Fruit fly (Drosophila melanogaster) whole organism, prepupa: ENCODE measurements around the gene CG12986.

ENCODE experiments used
- Blimp-1 ChIP-seq: fragments of 200-800 bp; sonication (Bioruptor generic); optimal IDR thresholded peaks from 3 replicates; lab custom pipeline; 2017; ENCODE audit warnings: missing biosample characterization, missing genetic modification characterization, mild to moderate bottlenecking, moderate library complexity, missing genetic modification reagents
- CG10631 ChIP-seq: fragments of 200-800 bp; sonication (Bioruptor generic); optimal IDR thresholded peaks from 2 replicates; lab custom pipeline; 2016; ENCODE audit warnings: missing biosample characterization, missing genetic modification characterization
- CG10669 ChIP-seq: fragments of 200-800 bp; sonication (Bioruptor generic); optimal IDR thresholded peaks from 3 replicates; lab custom pipeline; 2018; ENCODE audit warnings: missing biosample characterization, mild to moderate bottlenecking, missing genetic modification characterization, moderate library complexity
- CG11294 ChIP-seq: fragments of 200-800 bp; sonication (Bioruptor generic); IDR thresholded peaks from 2 replicates; pipeline ENCODE4 v1.3.6; 2022; ENCODE audit warnings: missing biosample characterization, missing genetic modification characterization
- CG11762 ChIP-seq: fragments of 200-800 bp; sonication (Bioruptor generic); optimal IDR thresholded peaks from 3 replicates; lab custom pipeline; 2016; ENCODE audit warnings: missing biosample characterization, missing genetic modification characterization; ENCODE audit not compliant: insufficient read depth
- CG11902 ChIP-seq: fragments of 200-800 bp; sonication (Bioruptor generic); optimal IDR thresholded peaks from 3 replicates; lab custom pipeline; 2016; ENCODE audit warnings: missing biosample characterization, missing genetic modification characterization
- CG1621 ChIP-seq: fragments of 200-800 bp; sonication (Bioruptor generic); optimal IDR thresholded peaks from 3 replicates; lab custom pipeline; 2018; ENCODE audit warnings: missing biosample characterization, mild to moderate bottlenecking, missing genetic modification characterization
- CG3032 ChIP-seq: fragments of 200-800 bp; optimal IDR thresholded peaks from 2 replicates; lab custom pipeline; 2019; ENCODE audit warnings: missing biosample characterization, mild to moderate bottlenecking, missing genetic modification characterization, moderate library complexity
- CG31627 ChIP-seq: fragments of 200-800 bp; sonication (Bioruptor generic); optimal IDR thresholded peaks from 3 replicates; lab custom pipeline; 2016; ENCODE audit warnings: missing biosample characterization, missing genetic modification characterization
- CG32006 ChIP-seq: fragments of 200-800 bp; sonication (Bioruptor generic); optimal IDR thresholded peaks from 3 replicates; lab custom pipeline; 2017; ENCODE audit warnings: missing biosample characterization, mild to moderate bottlenecking, missing genetic modification characterization
- CG3919 ChIP-seq: fragments of 200-800 bp; sonication (Bioruptor generic); optimal IDR thresholded peaks from 3 replicates; lab custom pipeline; 2016; ENCODE audit warnings: missing biosample characterization, missing genetic modification characterization
- CG4318 ChIP-seq: fragments of 200-800 bp; sonication (Bioruptor generic); optimal IDR thresholded peaks from 3 replicates; lab custom pipeline; 2017; ENCODE audit warnings: missing biosample characterization, mild to moderate bottlenecking, missing genetic modification characterization
- CG6163 ChIP-seq: fragments of 200-800 bp; sonication (Bioruptor generic); IDR thresholded peaks from 3 replicates; pipeline ENCODE4 v1.3.6; 2022; ENCODE audit warnings: missing biosample characterization, missing genetic modification characterization
- CG6792 ChIP-seq: fragments of 200-800 bp; sonication (Bioruptor generic); optimal IDR thresholded peaks from 3 replicates; lab custom pipeline; 2016; ENCODE audit warnings: missing biosample characterization, missing genetic modification characterization
- CG6808 ChIP-seq: fragments of 200-800 bp; sonication (Bioruptor generic); optimal IDR thresholded peaks from 3 replicates; lab custom pipeline; 2017; ENCODE audit warnings: missing biosample characterization, missing genetic modification characterization, mild to moderate bottlenecking, moderate library complexity, missing genetic modification reagents
- CG8119 ChIP-seq: fragments of 200-800 bp; sonication (Bioruptor generic); IDR thresholded peaks from 3 replicates; pipeline ENCODE4 v1.3.6; 2022; ENCODE audit warnings: missing biosample characterization, missing genetic modification characterization
- CG8319 ChIP-seq: fragments of 200-800 bp; sonication (Bioruptor generic); optimal IDR thresholded peaks from 3 replicates; lab custom pipeline; 2016; ENCODE audit warnings: missing biosample characterization, missing genetic modification characterization
- CG8632 ChIP-seq: fragments of 200-800 bp; sonication (Bioruptor generic); optimal IDR thresholded peaks from 3 replicates; lab custom pipeline; 2016; ENCODE audit warnings: missing biosample characterization, missing genetic modification characterization
- Eip75B ChIP-seq: fragments of 200-800 bp; sonication (Bioruptor generic); optimal IDR thresholded peaks from 3 replicates; lab custom pipeline; 2016; ENCODE audit warnings: missing biosample characterization, missing genetic modification characterization
- Eip78C ChIP-seq: fragments of 200-800 bp; sonication (Bioruptor generic); peaks from one replicate; lab custom pipeline; 2016; ENCODE audit warnings: missing biosample characterization, missing genetic modification characterization
- Eip93F ChIP-seq: fragments of 200-800 bp; sonication (Bioruptor generic); optimal IDR thresholded peaks from 2 replicates; lab custom pipeline; 2016; ENCODE audit warnings: missing biosample characterization, mild to moderate bottlenecking, missing genetic modification characterization
- Ets96B ChIP-seq: fragments of 200-800 bp; optimal IDR thresholded peaks from 2 replicates; lab custom pipeline; 2019; ENCODE audit warnings: missing biosample characterization, mild to moderate bottlenecking, missing genetic modification characterization, moderate library complexity
- Hr38 ChIP-seq: sonication (Bioruptor generic); optimal IDR thresholded peaks from 2 replicates; lab custom pipeline; 2016; ENCODE audit warnings: missing biosample characterization, missing genetic modification characterization
- Hr39 ChIP-seq: fragments of 200-800 bp; sonication (Bioruptor generic); optimal IDR thresholded peaks from 2 replicates; lab custom pipeline; 2016; ENCODE audit warnings: missing biosample characterization, missing genetic modification characterization
- Hr4 ChIP-seq: fragments of 200-800 bp; sonication (Bioruptor generic); optimal IDR thresholded peaks from 3 replicates; lab custom pipeline; 2016; ENCODE audit warnings: missing biosample characterization, missing genetic modification characterization
- Lpt ChIP-seq: fragments of 200-800 bp; sonication (Bioruptor generic); optimal IDR thresholded peaks from 3 replicates; lab custom pipeline; 2016; ENCODE audit warnings: missing biosample characterization, missing genetic modification characterization
- Sox102F ChIP-seq: fragments of 200-800 bp; sonication (Bioruptor generic); optimal IDR thresholded peaks from 2 replicates; lab custom pipeline; 2016; ENCODE audit warnings: missing biosample characterization, mild to moderate bottlenecking, missing genetic modification characterization
- Sox15 ChIP-seq: fragments of 200-800 bp; sonication (Bioruptor generic); optimal IDR thresholded peaks from 3 replicates; lab custom pipeline; 2016; ENCODE audit warnings: missing biosample characterization, missing genetic modification characterization
- achi ChIP-seq: fragments of 200-800 bp; sonication (Bioruptor generic); optimal IDR thresholded peaks from 3 replicates; lab custom pipeline; 2016; ENCODE audit warnings: missing biosample characterization, missing genetic modification characterization
- acj6 ChIP-seq: fragments of 200-800 bp; sonication (Bioruptor generic); optimal IDR thresholded peaks from 3 replicates; lab custom pipeline; 2016; ENCODE audit warnings: missing biosample characterization, missing genetic modification characterization
- cyc ChIP-seq: fragments of 200-800 bp; sonication (Bioruptor generic); optimal IDR thresholded peaks from 3 replicates; lab custom pipeline; 2016; ENCODE audit warnings: missing biosample characterization, missing genetic modification characterization
- dac ChIP-seq: fragments of 200-800 bp; sonication (Bioruptor generic); optimal IDR thresholded peaks from 2 replicates; lab custom pipeline; 2017; ENCODE audit warnings: missing biosample characterization, mild to moderate bottlenecking, missing genetic modification characterization
- dsx ChIP-seq: fragments of 200-800 bp; optimal IDR thresholded peaks from 3 replicates; lab custom pipeline; 2019; ENCODE audit warnings: missing biosample characterization, mild to moderate bottlenecking, missing genetic modification characterization, moderate library complexity; ENCODE audit not compliant: poor library complexity, severe bottlenecking
- eg ChIP-seq: fragments of 200-800 bp; sonication (Bioruptor generic); IDR thresholded peaks from 3 replicates; pipeline ENCODE4 v1.3.6; 2022; ENCODE audit warnings: missing biosample characterization, missing genetic modification characterization
- fd59A ChIP-seq: fragments of 200-800 bp; sonication (Bioruptor generic); optimal IDR thresholded peaks from 2 replicates; lab custom pipeline; 2017; ENCODE audit warnings: missing biosample characterization, mild to moderate bottlenecking, missing genetic modification characterization, missing genetic modification reagents
- lz ChIP-seq: fragments of 200-800 bp; sonication (Bioruptor generic); optimal IDR thresholded peaks from 3 replicates; lab custom pipeline; 2016; ENCODE audit warnings: missing biosample characterization, missing genetic modification characterization
- net ChIP-seq: fragments of 200-800 bp; sonication (Bioruptor generic); optimal IDR thresholded peaks from 3 replicates; lab custom pipeline; 2016; ENCODE audit warnings: missing biosample characterization, missing genetic modification characterization
- pdm3 ChIP-seq: fragments of 200-800 bp; sonication (Bioruptor generic); optimal IDR thresholded peaks from 3 replicates; lab custom pipeline; 2016; ENCODE audit warnings: missing biosample characterization, missing genetic modification characterization
- salr ChIP-seq, 2 experiments: fragments of 200-800 bp; sonication (Bioruptor generic); optimal IDR thresholded peaks; 3 replicates each; lab custom pipeline; 2016 to 2018; ENCODE audit warnings: missing biosample characterization in 2 of 2, missing genetic modification characterization in 2 of 2, mild to moderate bottlenecking in 1 of 2
- spab ChIP-seq: fragments of 200-800 bp; sonication (Bioruptor generic); optimal IDR thresholded peaks from 2 replicates; lab custom pipeline; 2017; ENCODE audit warnings: missing biosample characterization, mild to moderate bottlenecking, missing genetic modification characterization, missing genetic modification reagents
- svp ChIP-seq: fragments of 200-800 bp; sonication (Bioruptor generic); peaks from one replicate; lab custom pipeline; 2016; ENCODE audit warnings: missing biosample characterization, missing genetic modification characterization
- topi ChIP-seq: fragments of 200-800 bp; sonication (Bioruptor generic); optimal IDR thresholded peaks from 3 replicates; lab custom pipeline; 2016; ENCODE audit warnings: missing biosample characterization, missing genetic modification characterization

The CG12986 gene

dm6 chrX:17780295-17780694 is 39.2 kb downstream of the CG12986 start (continued):
- no peak for TF ChIP-seq Lpt (GFP tag; lab: Kevin White, UChicago)
- no peak for TF ChIP-seq CG11762 (GFP tag; lab: Kevin White, UChicago)
- TF ChIP-seq CG6163 (GFP tag; lab: Robert Waterston, UW), result no peak
- no peak for TF ChIP-seq net (GFP tag; lab: Kevin White, UChicago)
- no peak for TF ChIP-seq pdm3 (GFP tag; lab: Kevin White, UChicago)
- TF ChIP-seq topi (GFP tag; lab: Kevin White, UChicago), result no peak
- no peak for TF ChIP-seq spab
- no peak for TF ChIP-seq CG31627 (GFP tag; lab: Kevin White, UChicago)
- TF ChIP-seq salr (GFP tag; optimal IDR thresholded peaks at IDR 0.05; lab: Kevin White, UChicago), result no peak
- TF ChIP-seq achi (GFP tag; lab: Kevin White, UChicago), result no peak
- TF ChIP-seq eg, result no peak
- no peak for TF ChIP-seq lz
- no peak for TF ChIP-seq CG11294 (GFP tag; lab: Robert Waterston, UW)
- TF ChIP-seq Blimp-1, result no peak
- TF ChIP-seq CG6808, result peak; percentile 47
- no peak for TF ChIP-seq CG1621 (tag; lab: Kevin White, UChicago)
- TF ChIP-seq CG3919, result no peak
- no peak for TF ChIP-seq CG8632 (GFP tag; lab: Kevin White, UChicago)
- no peak for TF ChIP-seq Sox102F (GFP tag; lab: Kevin White, UChicago)
- no peak for TF ChIP-seq CG4318 (GFP tag; lab: Kevin White, UChicago)
- TF ChIP-seq Sox15, result no peak
- no peak for TF ChIP-seq CG11902 (GFP tag; lab: Kevin White, UChicago)
- peak; percentile 33 for TF ChIP-seq dsx
- TF ChIP-seq Ets96B (tag; lab: Kevin White, UChicago), result peak; percentile 45
- no peak for TF ChIP-seq Hr39 (GFP tag; lab: Kevin White, UChicago)
- peak; percentile 64 for TF ChIP-seq Eip78C
- no peak for TF ChIP-seq svp (GFP tag; lab: Kevin White, UChicago)
- no peak for TF ChIP-seq Hr38
- no peak for TF ChIP-seq dac (GFP tag; lab: Kevin White, UChicago)
- no peak for TF ChIP-seq cyc (GFP tag; lab: Kevin White, UChicago)
- no peak for TF ChIP-seq CG6792
- TF ChIP-seq fd59A, result no peak

DNA sequence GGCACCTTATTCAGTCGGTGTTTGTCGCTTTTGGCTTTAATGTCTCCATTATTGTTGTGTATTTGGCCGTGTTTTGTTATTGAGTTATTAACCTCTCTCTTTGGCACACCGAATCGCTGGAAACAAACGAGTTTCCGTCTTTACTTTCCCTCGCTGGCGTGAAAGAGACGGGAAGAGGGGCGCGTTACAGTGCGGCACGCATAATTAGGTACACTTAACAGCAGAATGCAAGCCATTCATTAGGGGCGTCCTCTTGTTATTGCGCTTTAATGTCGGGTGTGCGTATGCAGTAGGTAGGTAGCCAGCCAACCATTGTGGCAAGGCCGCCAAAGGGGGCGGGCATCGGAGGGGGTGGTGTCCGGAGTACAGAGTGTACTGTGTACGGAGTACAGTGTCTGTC is 44.9 kb downstream of the CG12986 start:
- TF ChIP-seq topi (GFP tag; lab: Kevin White, UChicago) (no peak), CG4318 (GFP tag; lab: Kevin White, UChicago) (no peak), Eip93F (GFP tag; lab: Kevin White, UChicago) (no peak), Blimp-1 (peak; percentile 34)

DNA sequence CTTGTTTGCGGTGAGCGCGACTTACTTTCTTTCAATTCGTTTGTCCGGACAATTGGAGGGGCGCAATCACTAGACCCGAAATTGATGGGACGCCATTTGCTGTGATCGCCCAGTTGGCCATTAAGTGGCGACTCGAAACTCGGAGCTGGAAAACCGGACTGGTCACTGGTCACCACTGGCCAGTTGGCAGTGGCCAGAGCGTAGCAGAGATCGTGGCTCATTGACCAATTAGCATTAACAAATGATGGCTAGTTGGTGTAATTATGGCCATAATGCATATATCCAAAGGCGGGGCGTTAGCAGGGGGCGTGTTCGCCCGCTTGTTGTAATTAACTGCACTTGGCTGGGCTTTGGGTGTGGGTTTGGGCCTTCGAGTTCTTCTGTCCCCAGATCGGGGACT is 47.6 kb downstream of the CG12986 start:
- TF ChIP-seq Eip75B (GFP tag; lab: Kevin White, UChicago) (no peak), Blimp-1 (no peak), acj6 (GFP tag; lab: Kevin White, UChicago) (no peak), Ets96B (tag; lab: Kevin White, UChicago) (no peak), CG8319 (GFP tag; lab: Kevin White, UChicago) (no peak), Hr38 (no peak)

dm6 chrX:17769179-17769578 is 50.3 kb downstream of the CG12986 start:
- no peak for TF ChIP-seq CG31627 (GFP tag; lab: Kevin White, UChicago)
- TF ChIP-seq CG8119 (GFP tag; lab: Robert Waterston, UW), result no peak
- no peak for TF ChIP-seq Hr4
- no peak for TF ChIP-seq CG10631 (GFP tag; lab: Kevin White, UChicago)
- TF ChIP-seq CG32006 (GFP tag; lab: Kevin White, UChicago), result no peak
- no peak for TF ChIP-seq Eip75B (GFP tag; lab: Kevin White, UChicago)
- TF ChIP-seq Ets96B (tag; lab: Kevin White, UChicago), result no peak
- no peak for TF ChIP-seq Sox102F (GFP tag; lab: Kevin White, UChicago)
- no peak for TF ChIP-seq CG3919
- TF ChIP-seq dsx, result no peak
- TF ChIP-seq CG3032, result no peak
- no peak for TF ChIP-seq CG11762 (GFP tag; lab: Kevin White, UChicago)
- no peak for TF ChIP-seq cyc (GFP tag; lab: Kevin White, UChicago)
- TF ChIP-seq pdm3 (GFP tag; lab: Kevin White, UChicago), result no peak
- no peak for TF ChIP-seq CG10669 (GFP tag; lab: Kevin White, UChicago)
- TF ChIP-seq, all 60 proteins: peak for 0
